Worm (Caenorhabditis elegans) whole organism, late embryonic: Measurements from ENCODE around the gene F54B8.4.

ENCODE experiments used
- F13H6.1 ChIP-seq: sonication (generic microtip); optimal IDR thresholded peaks from 2 replicates; lab custom pipeline; 2016; ENCODE audit warnings: missing genetic modification characterization, missing compliant biosample characterization
- ahr-1 ChIP-seq: sonication (generic microtip); optimal IDR thresholded peaks from 2 replicates; lab custom pipeline; 2016; ENCODE audit warnings: missing genetic modification characterization, missing compliant biosample characterization
- ama-1 ChIP-seq: fragments of 150-350 bp; optimal IDR thresholded peaks from 2 replicates; lab custom pipeline; 2014
- ceh-14 ChIP-seq: sonication (generic microtip); optimal IDR thresholded peaks from 2 replicates; lab custom pipeline; 2016; ENCODE audit warnings: missing genotype, missing genetic modification characterization, missing compliant biosample characterization
- ceh-18 ChIP-seq: sonication (generic microtip); optimal IDR thresholded peaks from 2 replicates; lab custom pipeline; 2016; ENCODE audit warnings: missing genetic modification characterization, missing compliant biosample characterization
- ceh-2 ChIP-seq: sonication (generic microtip); optimal IDR thresholded peaks from 2 replicates; lab custom pipeline; 2016; ENCODE audit warnings: missing genotype, missing genetic modification characterization, missing compliant biosample characterization
- ceh-22 ChIP-seq: sonication (generic microtip); optimal IDR thresholded peaks from 2 replicates; lab custom pipeline; 2017; ENCODE audit warnings: missing biosample characterization, missing genetic modification characterization
- ceh-24 ChIP-seq: sonication (generic microtip); optimal IDR thresholded peaks from 2 replicates; lab custom pipeline; 2016; ENCODE audit warnings: mild to moderate bottlenecking, missing genetic modification characterization, missing compliant biosample characterization
- ceh-30 ChIP-seq: fragments of 150-350 bp; optimal IDR thresholded peaks from 2 replicates; lab custom pipeline; 2014; ENCODE audit warnings: missing biosample characterization, missing genetic modification characterization
- ceh-31 ChIP-seq: sonication (generic microtip); optimal IDR thresholded peaks from 2 replicates; lab custom pipeline; 2016; ENCODE audit warnings: missing genetic modification characterization, missing compliant biosample characterization
- ceh-45 ChIP-seq: fragments of 200-800 bp; sonication (Bioruptor generic); IDR thresholded peaks from 2 replicates; pipeline ENCODE4 v1.3.6; 2022; ENCODE audit warnings: missing genetic modification reagents, missing genetic modification characterization, missing compliant biosample characterization
- ceh-6 ChIP-seq: fragments of 200-800 bp; sonication (Bioruptor generic); optimal IDR thresholded peaks from 2 replicates; lab custom pipeline; 2018; ENCODE audit warnings: mild to moderate bottlenecking, missing genetic modification characterization, missing compliant biosample characterization
- ceh-9 ChIP-seq: sonication (generic microtip); optimal IDR thresholded peaks from 2 replicates; lab custom pipeline; 2016; ENCODE audit warnings: mild to moderate bottlenecking, missing genetic modification characterization, inconsistent platforms, missing compliant biosample characterization
- che-1 ChIP-seq: sonication (generic microtip); optimal IDR thresholded peaks from 2 replicates; lab custom pipeline; 2016; ENCODE audit warnings: mild to moderate bottlenecking, missing genetic modification characterization, missing compliant biosample characterization
- dmd-4 ChIP-seq: sonication (generic microtip); optimal IDR thresholded peaks from 2 replicates; lab custom pipeline; 2016; ENCODE audit warnings: borderline replicate concordance, missing genetic modification characterization, missing compliant biosample characterization
- dve-1 ChIP-seq: sonication (generic microtip); optimal IDR thresholded peaks from 2 replicates; lab custom pipeline; 2017; ENCODE audit warnings: antibody characterized with exemption, mild to moderate bottlenecking, missing genetic modification characterization, missing compliant biosample characterization
- elt-4 ChIP-seq: sonication (generic microtip); optimal IDR thresholded peaks from 2 replicates; lab custom pipeline; 2016; ENCODE audit warnings: missing genetic modification characterization, missing compliant biosample characterization
- fax-1 ChIP-seq: sonication (generic microtip); optimal IDR thresholded peaks from 2 replicates; lab custom pipeline; 2016; ENCODE audit warnings: missing genotype, missing genetic modification characterization, missing compliant biosample characterization
- fkh-10 ChIP-seq: fragments of 150-350 bp; optimal IDR thresholded peaks from 2 replicates; lab custom pipeline; 2014; ENCODE audit warnings: missing biosample characterization, missing genetic modification reagents, missing genetic modification characterization
- fkh-6 ChIP-seq: sonication (generic microtip); optimal IDR thresholded peaks from 2 replicates; lab custom pipeline; 2016; ENCODE audit warnings: missing genetic modification characterization, missing compliant biosample characterization
- gmeb-2 ChIP-seq: sonication (generic microtip); optimal IDR thresholded peaks from 2 replicates; lab custom pipeline; 2016; ENCODE audit warnings: missing genetic modification characterization, inconsistent platforms, missing compliant biosample characterization
- hlh-15 ChIP-seq: sonication (generic microtip); optimal IDR thresholded peaks from 2 replicates; lab custom pipeline; 2016; ENCODE audit warnings: missing genetic modification characterization, missing compliant biosample characterization
- hlh-30 ChIP-seq: sonication (generic microtip); optimal IDR thresholded peaks from 2 replicates; lab custom pipeline; 2017; ENCODE audit warnings: antibody characterized with exemption, missing genetic modification characterization, missing compliant biosample characterization; ENCODE audit not compliant: insufficient read depth
- hlh-6 ChIP-seq: sonication (generic microtip); optimal IDR thresholded peaks from 2 replicates; lab custom pipeline; 2016; ENCODE audit warnings: missing genotype, missing genetic modification characterization, missing compliant biosample characterization
- hlh-8 ChIP-seq: sonication (generic microtip); optimal IDR thresholded peaks from 2 replicates; lab custom pipeline; 2016; ENCODE audit warnings: missing genotype, missing genetic modification characterization, missing compliant biosample characterization
- lim-6 ChIP-seq: sonication (generic microtip); optimal IDR thresholded peaks from 2 replicates; lab custom pipeline; 2016; ENCODE audit warnings: missing genetic modification characterization, missing compliant biosample characterization
- madf-2 ChIP-seq: sonication (generic microtip); optimal IDR thresholded peaks from 2 replicates; lab custom pipeline; 2017; ENCODE audit warnings: missing genetic modification characterization, missing compliant biosample characterization
- mec-3 ChIP-seq: sonication (generic microtip); optimal IDR thresholded peaks from 2 replicates; lab custom pipeline; 2016; ENCODE audit warnings: borderline replicate concordance, missing genetic modification characterization, missing compliant biosample characterization
- nfya-1 ChIP-seq: sonication (generic microtip); optimal IDR thresholded peaks from 2 replicates; lab custom pipeline; 2017; ENCODE audit warnings: missing genetic modification characterization, mild to moderate bottlenecking, missing compliant biosample characterization, antibody characterized with exemption, moderate library complexity
- odd-2 ChIP-seq: sonication (generic microtip); optimal IDR thresholded peaks from 2 replicates; lab custom pipeline; 2017; ENCODE audit warnings: antibody characterized with exemption, mild to moderate bottlenecking, missing genetic modification characterization, missing compliant biosample characterization
- pag-3 ChIP-seq: sonication (generic microtip); optimal IDR thresholded peaks from 2 replicates; lab custom pipeline; 2016; ENCODE audit warnings: missing compliant biosample characterization, missing genetic modification characterization, borderline replicate concordance
- pat-9 ChIP-seq: fragments of 200-800 bp; sonication (Bioruptor generic); optimal IDR thresholded peaks from 2 replicates; lab custom pipeline; 2018; ENCODE audit warnings: mild to moderate bottlenecking, missing genetic modification characterization, moderate library complexity, missing compliant biosample characterization
- pax-1 ChIP-seq: fragments of 150-350 bp; optimal IDR thresholded peaks from 2 replicates; lab custom pipeline; 2014; ENCODE audit warnings: missing biosample characterization, missing genetic modification characterization
- pha-2 ChIP-seq: sonication (generic microtip); optimal IDR thresholded peaks from 2 replicates; lab custom pipeline; 2017; ENCODE audit warnings: mild to moderate bottlenecking, missing genetic modification characterization, missing compliant biosample characterization
- pha-4 ChIP-seq: fragments of 150-350 bp; optimal IDR thresholded peaks from 2 replicates; lab custom pipeline; 2018; ENCODE audit warnings: missing biosample characterization, missing genetic modification reagents, missing genetic modification characterization
- pqm-1 ChIP-seq: sonication (generic microtip); optimal IDR thresholded peaks from 2 replicates; lab custom pipeline; 2016; ENCODE audit warnings: missing genetic modification characterization, missing compliant biosample characterization
- ref-2 ChIP-seq: sonication (generic microtip); optimal IDR thresholded peaks from 2 replicates; lab custom pipeline; 2016; ENCODE audit warnings: missing genetic modification characterization, missing compliant biosample characterization
- syd-9 ChIP-seq: sonication (generic microtip); optimal IDR thresholded peaks from 2 replicates; lab custom pipeline; 2016; ENCODE audit warnings: mild to moderate bottlenecking, missing genetic modification characterization, moderate library complexity, missing compliant biosample characterization
- tbx-2 ChIP-seq: sonication (generic microtip); optimal IDR thresholded peaks from 2 replicates; lab custom pipeline; 2016; ENCODE audit warnings: missing genetic modification characterization, missing compliant biosample characterization
- tbx-7 ChIP-seq: sonication (generic microtip); optimal IDR thresholded peaks from 2 replicates; lab custom pipeline; 2016; ENCODE audit warnings: missing genotype, missing genetic modification characterization, missing compliant biosample characterization
- ttx-3 ChIP-seq: sonication (generic microtip); optimal IDR thresholded peaks from 2 replicates; lab custom pipeline; 2016; ENCODE audit warnings: missing genetic modification reagents, missing genetic modification characterization, missing compliant biosample characterization
- unc-42 ChIP-seq: sonication (generic microtip); optimal IDR thresholded peaks from 2 replicates; lab custom pipeline; 2016; ENCODE audit warnings: missing genotype, missing genetic modification characterization, missing compliant biosample characterization
- unc-55 ChIP-seq: sonication (generic microtip); optimal IDR thresholded peaks from 2 replicates; lab custom pipeline; 2017; ENCODE audit warnings: missing biosample characterization, missing genetic modification reagents, missing genetic modification characterization
- unc-86 ChIP-seq: sonication (generic microtip); optimal IDR thresholded peaks from 2 replicates; lab custom pipeline; 2016; ENCODE audit warnings: missing genetic modification characterization, missing compliant biosample characterization
- zip-5 ChIP-seq: sonication (generic microtip); optimal IDR thresholded peaks from 2 replicates; lab custom pipeline; 2016; ENCODE audit warnings: missing genetic modification characterization, missing compliant biosample characterization
- ztf-16 ChIP-seq: sonication (generic microtip); optimal IDR thresholded peaks from 2 replicates; lab custom pipeline; 2017; ENCODE audit warnings: missing genetic modification characterization, missing compliant biosample characterization

The F54B8.4 gene

ce11 chrV:15779128-15779729 is 37.0 kb upstream of the F54B8.4 start, which contains the start of the genes nhr-285 and irld-52:
TSS of gene nhr-285 (minus strand) at chrV:15779228.
TSS of gene irld-52 (plus strand) at chrV:15779679.
- TF ChIP-seq ceh-2 (tag; lab: Kevin White, UChicago) (no peak), pqm-1 (tag; lab: Kevin White, UChicago) (no peak), odd-2 (tag; lab: Kevin White, UChicago) (no peak), fkh-10 (GFP tag; lab: Kevin White, UChicago) (no peak), ztf-16 (tag; lab: Kevin White, UChicago) (no peak), ceh-24 (no peak), fkh-6 (tag; lab: Kevin White, UChicago) (no peak), ceh-30 (tag; lab: Kevin White, UChicago) (no peak), pha-2 (tag; lab: Kevin White, UChicago) (no peak), F13H6.1 (tag; lab: Kevin White, UChicago) (no peak), ceh-31 (tag; lab: Kevin White, UChicago) (no peak), ama-1 (lab: Kevin White, UChicago) (no peak), elt-4 (no peak), gmeb-2 (tag; lab: Kevin White, UChicago) (no peak)

- TF ChIP-seq ceh-24 (no peak), hlh-30 (tag; lab: Kevin White, UChicago) (no peak), hlh-6 (no peak), dmd-4 (tag; lab: Kevin White, UChicago) (no peak), fax-1 (tag; lab: Kevin White, UChicago) (no peak), nfya-1 (no peak), pat-9 (tag; lab: Kevin White, UChicago) (no peak), che-1 (no peak), madf-2 (tag; lab: Kevin White, UChicago) (no peak), ceh-6 (GFP tag; lab: Kevin White, UChicago) (no peak), ceh-45 (GFP tag; lab: Robert Waterston, UW) (no peak), zip-5 (no peak), pax-1 (tag; lab: Kevin White, UChicago) (no peak), hlh-8 (tag; lab: Kevin White, UChicago) (no peak), unc-86 (no peak), syd-9 (tag; lab: Kevin White, UChicago) (no peak), tbx-7 (tag; lab: Kevin White, UChicago) (no peak), ceh-18 (tag; lab: Kevin White, UChicago) (no peak), ceh-9 (tag; lab: Kevin White, UChicago) (no peak), elt-4 (no peak)
These were observed 35.1 kb upstream of the F54B8.4 start, which contains the start of gene T26E4.2 for ce11 chrV:15781086-15781485. TSS of gene T26E4.2 (plus strand) at chrV:15781386.

ce11 chrV:15782494-15782893 is 33.7 kb upstream of the F54B8.4 start, which contains the start of gene T26E4.3:
TSS of gene T26E4.3 (plus strand) at chrV:15782794.
- TF ChIP-seq ceh-18 (tag; lab: Kevin White, UChicago), result no peak
- TF ChIP-seq pag-3 (tag; lab: Kevin White, UChicago), result no peak
- no peak for TF ChIP-seq ttx-3 (tag; lab: Kevin White, UChicago)
- no peak for TF ChIP-seq dmd-4 (tag; lab: Kevin White, UChicago)
- TF ChIP-seq gmeb-2 (tag; lab: Kevin White, UChicago), result no peak
- TF ChIP-seq hlh-15, result no peak
- TF ChIP-seq unc-55 (GFP tag; lab: Kevin White, UChicago), result no peak
- TF ChIP-seq ref-2 (tag; lab: Kevin White, UChicago), result no peak

DNA sequence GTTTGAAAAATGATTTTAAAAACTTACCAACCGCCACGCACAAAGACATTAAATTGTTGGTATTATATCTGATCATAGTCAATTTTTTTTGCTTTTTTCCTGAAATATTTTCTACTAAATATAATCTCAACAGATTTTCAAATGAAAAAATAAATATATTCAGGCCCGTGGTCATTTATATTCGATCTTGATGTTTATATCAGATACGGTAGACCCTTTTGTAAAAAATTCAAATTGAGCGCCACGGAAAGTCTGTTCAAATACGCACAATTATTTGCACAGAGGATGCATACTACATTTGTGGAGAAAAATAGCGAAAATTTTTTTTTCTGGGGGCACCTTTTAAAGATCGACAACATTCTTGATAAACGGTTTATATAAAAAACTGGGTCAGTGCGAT is 23.8 kb upstream of the F54B8.4 start, which contains the start of gene T26E4.4:
Gene T26E4.4 (minus strand): TSS at position 101 of the 400 bp plus-strand sequence.
- TF ChIP-seq ceh-45 (GFP tag; lab: Robert Waterston, UW), result no peak
- TF ChIP-seq ceh-2 (tag; lab: Kevin White, UChicago), result no peak
- no peak for TF ChIP-seq pha-4 (tag; lab: Kevin White, UChicago)
- TF ChIP-seq ceh-30 (tag; lab: Kevin White, UChicago), result no peak
- no peak for TF ChIP-seq ahr-1 (tag; lab: Kevin White, UChicago)
- TF ChIP-seq ceh-9 (tag; lab: Kevin White, UChicago), result no peak
- TF ChIP-seq pha-2 (tag; lab: Kevin White, UChicago), result no peak
- TF ChIP-seq zip-5, result no peak
- no peak for TF ChIP-seq hlh-30 (tag; lab: Kevin White, UChicago)
- no peak for TF ChIP-seq lim-6 (tag; lab: Kevin White, UChicago)
- no peak for TF ChIP-seq ceh-22
- TF ChIP-seq dve-1 (tag; lab: Kevin White, UChicago), result no peak
- no peak for TF ChIP-seq ceh-14 (tag; lab: Kevin White, UChicago)
- TF ChIP-seq unc-42, result no peak
- TF ChIP-seq mec-3, result no peak
- TF ChIP-seq ztf-16 (tag; lab: Kevin White, UChicago), result no peak
- TF ChIP-seq tbx-2 (tag; lab: Kevin White, UChicago), result no peak
